Worm (Caenorhabditis elegans): ENCODE data around the gene C06H2.2.

DNA sequence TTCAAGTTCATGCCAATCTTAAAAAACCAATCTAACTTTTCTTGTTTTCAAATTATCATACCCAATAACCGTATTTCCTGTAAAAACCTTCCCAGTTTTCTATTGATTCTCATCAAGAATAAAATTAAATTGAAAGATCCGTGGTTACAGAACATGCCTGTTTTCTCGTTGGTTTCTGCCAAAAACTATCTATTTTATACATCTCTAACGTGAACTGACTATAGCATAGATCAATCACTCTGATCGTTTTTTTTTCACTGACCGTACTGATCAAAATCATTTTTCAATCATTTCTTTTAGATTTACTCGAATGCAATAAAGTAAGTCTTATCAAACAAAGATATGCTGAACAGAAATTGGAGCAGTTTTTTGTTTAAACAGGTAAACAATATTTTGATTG, at the start of gene C06H2.2:
- no peak for TF ChIP-seq tbx-8 (GFP tag; optimal IDR thresholded peaks at IDR 0.05)
- TF ChIP-seq nhr-12 (tag; optimal IDR thresholded peaks at IDR 0.05): no peak
- TF ChIP-seq sem-2 (GFP tag; optimal IDR thresholded peaks at IDR 0.05): no peak
